Fruit fly (Drosophila melanogaster): ENCODE data around the gene CG12310.

CG12310 gene

DNA sequence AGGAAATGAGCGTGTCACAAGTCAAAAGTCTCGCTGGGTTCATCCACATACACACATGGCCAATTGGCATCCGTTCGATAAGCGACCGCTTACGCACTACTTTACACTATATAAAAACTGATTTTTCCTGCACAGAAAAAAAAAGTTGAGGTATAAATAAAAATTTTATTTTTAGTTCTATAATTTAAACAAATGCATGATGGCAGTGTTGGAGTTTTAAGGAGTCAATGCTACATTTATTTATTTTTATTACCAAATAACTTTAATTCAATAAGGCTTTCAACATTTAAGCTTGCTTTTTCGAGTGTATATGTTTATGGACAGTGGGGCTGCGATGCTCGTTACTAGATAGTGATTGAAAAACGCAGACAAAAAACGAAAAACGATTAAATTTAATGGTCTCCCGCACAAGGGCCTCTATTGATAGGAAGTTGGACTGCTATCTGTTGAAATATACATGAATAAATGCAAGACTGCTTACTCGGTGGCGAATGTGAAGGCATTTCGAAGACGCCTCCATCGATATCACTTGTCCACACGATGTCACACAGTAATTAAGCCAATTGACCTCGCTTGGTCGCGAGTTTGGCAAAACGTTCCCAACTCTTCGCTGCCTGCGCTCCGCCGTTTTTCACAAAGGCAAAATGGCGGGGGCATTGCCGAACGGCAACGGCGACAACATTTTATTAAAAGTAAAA is 38.8 kb downstream of the CG12310 start (continued):
- TF ChIP-seq Sox102F (GFP tag; optimal IDR thresholded peaks at IDR 0.05) (peak; percentile 33), topi (GFP tag; optimal IDR thresholded peaks at IDR 0.05) (peak; percentile 59), ss (GFP tag; optimal IDR thresholded peaks at IDR 0.05) (peak; percentile 62 to 81), achi (GFP tag; optimal IDR thresholded peaks at IDR 0.05) (peak; percentile 78), CG6854 (GFP tag; optimal IDR thresholded peaks at IDR 0.05) (no peak), pdm3 (GFP tag; optimal IDR thresholded peaks at IDR 0.05) (peak; percentile 77), CG6808 (GFP tag; optimal IDR thresholded peaks at IDR 0.05) (peak; percentile 76), CG1621 (tag; optimal IDR thresholded peaks at IDR 0.05) (peak; percentile 64), Sox15 (GFP tag; optimal IDR thresholded peaks at IDR 0.05) (peak; percentile 41), spab (GFP tag; optimal IDR thresholded peaks at IDR 0.05) (peak; percentile 75), acj6 (GFP tag; optimal IDR thresholded peaks at IDR 0.05) (peak; percentile 78), CG32006 (GFP tag; optimal IDR thresholded peaks at IDR 0.05) (peak; percentile 83), Ets96B (tag; optimal IDR thresholded peaks at IDR 0.05) (peak; percentile 88), Met (GFP tag; optimal IDR thresholded peaks at IDR 0.05) (peak; percentile 59), CG6792 (GFP tag; optimal IDR thresholded peaks at IDR 0.05) (peak; percentile 64), Hr38 (GFP tag; optimal IDR thresholded peaks at IDR 0.05) (no peak), CG10669 (GFP tag; optimal IDR thresholded peaks at IDR 0.05) (peak; percentile 73), OdsH (GFP tag; optimal IDR thresholded peaks at IDR 0.05) (peak; percentile 82), CG4318 (GFP tag; optimal IDR thresholded peaks at IDR 0.05) (peak; percentile 38), Eip93F (GFP tag; optimal IDR thresholded peaks at IDR 0.05) (no peak), vri (GFP tag; optimal IDR thresholded peaks at IDR 0.05) (no peak), Sox14 (GFP tag; optimal IDR thresholded peaks at IDR 0.05) (peak; percentile 71), CG9139 (GFP tag; optimal IDR thresholded peaks at IDR 0.05) (peak; percentile 42), CG8119 (GFP tag; IDR thresholded peaks at IDR 0.05) (peak; percentile 87), Hr4 (GFP tag; optimal IDR thresholded peaks at IDR 0.05) (peak; percentile 86), CG3919 (GFP tag; optimal IDR thresholded peaks at IDR 0.05) (peak; percentile 66), Hr39 (GFP tag; optimal IDR thresholded peaks at IDR 0.05) (peak; percentile 34), lz (GFP tag; optimal IDR thresholded peaks at IDR 0.05) (peak; percentile 55), CG34406 (GFP tag; optimal IDR thresholded peaks at IDR 0.05) (peak; percentile 76), CG3032 (tag; optimal IDR thresholded peaks at IDR 0.05) (peak; percentile 82), fkh (GFP tag; optimal IDR thresholded peaks at IDR 0.05) (no peak), fd59A (GFP tag; optimal IDR thresholded peaks at IDR 0.05) (peak; percentile 54), Eip75B (GFP tag; optimal IDR thresholded peaks at IDR 0.05) (peak; percentile 80), Blimp-1 (GFP tag; optimal IDR thresholded peaks at IDR 0.05) (no peak)

DNA sequence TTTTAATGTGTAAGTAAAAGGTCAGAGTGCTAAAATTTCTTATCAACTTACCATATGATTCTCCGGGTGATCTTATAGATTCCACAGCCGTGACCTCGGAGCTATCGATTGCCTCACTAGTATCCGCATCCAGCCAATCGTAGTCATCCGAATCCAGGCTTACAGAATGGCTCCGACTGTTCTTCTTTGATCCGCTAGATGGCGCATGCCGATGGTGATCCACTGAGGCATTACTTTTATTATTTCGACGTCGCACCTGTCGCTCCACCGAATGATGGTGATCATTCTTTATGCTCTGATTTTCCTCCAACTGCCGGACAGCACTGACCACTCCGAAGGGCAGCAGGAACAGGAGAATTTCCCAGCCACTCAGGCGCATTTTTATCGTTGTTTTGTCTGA is 39.5 kb downstream of the CG12310 start:
- TF ChIP-seq fd85E (GFP tag; optimal IDR thresholded peaks at IDR 0.05) (no peak), cyc (GFP tag; optimal IDR thresholded peaks at IDR 0.05) (no peak), Sox15 (GFP tag; optimal IDR thresholded peaks at IDR 0.05) (no peak), spab (GFP tag; optimal IDR thresholded peaks at IDR 0.05) (no peak), acj6 (GFP tag; optimal IDR thresholded peaks at IDR 0.05) (no peak)

DNA sequence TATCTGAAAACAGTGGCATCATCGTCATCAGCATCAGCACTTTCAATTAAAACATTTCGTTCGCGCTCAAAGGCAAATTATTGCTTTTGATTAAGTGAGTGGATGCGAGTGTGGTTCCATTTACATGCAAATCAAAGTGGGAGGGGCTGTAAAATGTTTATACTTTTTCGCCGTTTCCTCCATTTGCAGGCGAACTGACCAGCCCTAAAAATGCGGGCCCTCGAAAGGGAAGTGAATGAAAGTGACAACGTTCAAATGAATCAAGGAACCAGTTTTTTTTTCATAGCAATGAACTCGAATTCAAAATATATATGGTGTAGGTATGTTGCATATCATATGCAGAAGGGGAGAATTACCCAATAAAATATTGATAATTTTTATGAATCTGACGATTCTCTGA is 40.0 kb downstream of the CG12310 start:
- TF ChIP-seq Blimp-1 (GFP tag; optimal IDR thresholded peaks at IDR 0.05) (peak; percentile 92), Eip78C (GFP tag) (peak; percentile 27), Sox15 (GFP tag; optimal IDR thresholded peaks at IDR 0.05) (no peak), net (GFP tag; optimal IDR thresholded peaks at IDR 0.05) (no peak), CG32006 (GFP tag; optimal IDR thresholded peaks at IDR 0.05) (no peak)

All from whole organism, prepupa.